Worm (Caenorhabditis elegans) whole organism, L1 larva: Measurements from ENCODE around the gene F46H6.5.

Experiments
- C04F5.9 ChIP-seq: sonication (generic microtip); optimal IDR thresholded peaks from 2 replicates; lab custom pipeline; 2016; ENCODE audit warnings: missing genetic modification characterization, missing compliant biosample characterization
- C34B4.2 ChIP-seq: sonication (generic microtip); optimal IDR thresholded peaks from 2 replicates; lab custom pipeline; 2017; ENCODE audit warnings: mild to moderate bottlenecking, missing genetic modification characterization, missing compliant biosample characterization
- F16B12.6 ChIP-seq: fragments of 150-350 bp; optimal IDR thresholded peaks from 2 replicates; lab custom pipeline; 2014; ENCODE audit warnings: missing biosample characterization, missing genetic modification characterization
- Y116A8C.19 ChIP-seq: sonication (generic microtip); optimal IDR thresholded peaks from 2 replicates; lab custom pipeline; 2016; ENCODE audit warnings: missing compliant biosample characterization, missing genetic modification characterization, borderline replicate concordance
- aha-1 ChIP-seq: fragments of 150-350 bp; optimal IDR thresholded peaks from 2 replicates; lab custom pipeline; 2014; ENCODE audit warnings: missing biosample characterization, missing genetic modification characterization
- aly-2 ChIP-seq: fragments of 150-350 bp; optimal IDR thresholded peaks from 2 replicates; lab custom pipeline; 2014; ENCODE audit warnings: missing biosample characterization, missing genetic modification characterization
- ama-1 ChIP-seq: fragments of 150-350 bp; optimal IDR thresholded peaks from 2 replicates; lab custom pipeline; 2014
- blmp-1 ChIP-seq: fragments of 150-350 bp; optimal IDR thresholded peaks from 2 replicates; lab custom pipeline; 2014; ENCODE audit warnings: missing biosample characterization, missing genetic modification characterization
- ceh-8 ChIP-seq: fragments of 200-800 bp; sonication (Bioruptor generic); optimal IDR thresholded peaks from 2 replicates; lab custom pipeline; 2018; ENCODE audit warnings: mild to moderate bottlenecking, missing genetic modification characterization, moderate library complexity, missing compliant biosample characterization
- ceh-90 ChIP-seq: sonication (generic microtip); optimal IDR thresholded peaks from 2 replicates; lab custom pipeline; 2016; ENCODE audit warnings: missing genetic modification characterization, missing compliant biosample characterization
- ces-1 ChIP-seq: fragments of 150-350 bp; optimal IDR thresholded peaks from 2 replicates; lab custom pipeline; 2014; ENCODE audit warnings: missing biosample characterization, missing genetic modification reagents, missing genetic modification characterization
- dsc-1 ChIP-seq: sonication (generic microtip); optimal IDR thresholded peaks from 2 replicates; lab custom pipeline; 2016; ENCODE audit warnings: mild to moderate bottlenecking, missing genetic modification characterization, missing compliant biosample characterization
- elt-2 ChIP-seq: sonication (generic microtip); optimal IDR thresholded peaks from 2 replicates; lab custom pipeline; 2016; ENCODE audit warnings: missing genetic modification characterization, mild to moderate bottlenecking, inconsistent platforms, missing compliant biosample characterization, missing genetic modification reagents
- fkh-10 ChIP-seq: sonication (generic microtip); optimal IDR thresholded peaks from 2 replicates; lab custom pipeline; 2017; ENCODE audit warnings: missing biosample characterization, missing genetic modification reagents, missing genetic modification characterization
- fkh-8 ChIP-seq: sonication (generic microtip); optimal IDR thresholded peaks from 2 replicates; lab custom pipeline; 2016; ENCODE audit warnings: mild to moderate bottlenecking, missing genetic modification characterization, missing compliant biosample characterization
- fos-1 ChIP-seq: fragments of 150-350 bp; optimal IDR thresholded peaks from 2 replicates; lab custom pipeline; 2014; ENCODE audit warnings: missing biosample characterization, missing genetic modification characterization
- grh-1 ChIP-seq: fragments of 200-800 bp; sonication (Bioruptor generic); IDR thresholded peaks from 2 replicates; pipeline ENCODE4 v1.3.6; 2022; ENCODE audit warnings: missing genetic modification reagents, missing genetic modification characterization, missing compliant biosample characterization
- hlh-4 ChIP-seq: sonication (generic microtip); optimal IDR thresholded peaks from 2 replicates; lab custom pipeline; 2016; ENCODE audit warnings: mild to moderate bottlenecking, missing genetic modification characterization, missing compliant biosample characterization
- irx-1 ChIP-seq: sonication (generic microtip); optimal IDR thresholded peaks from 2 replicates; lab custom pipeline; 2016; ENCODE audit warnings: missing genetic modification characterization, missing compliant biosample characterization
- jun-1 ChIP-seq: fragments of 150-350 bp; optimal IDR thresholded peaks from 2 replicates; lab custom pipeline; 2014; ENCODE audit warnings: missing biosample characterization, missing genetic modification reagents, missing genetic modification characterization
- lin-13 ChIP-seq: fragments of 150-350 bp; optimal IDR thresholded peaks from 2 replicates; lab custom pipeline; 2014; ENCODE audit warnings: missing biosample characterization, missing genetic modification reagents, missing genetic modification characterization
- lin-14 ChIP-seq: fragments of 200-800 bp; sonication (Bioruptor generic); optimal IDR thresholded peaks from 2 replicates; lab custom pipeline; 2018; ENCODE audit warnings: mild to moderate bottlenecking, missing genetic modification characterization, moderate library complexity, missing compliant biosample characterization
- lin-15B ChIP-seq: fragments of 150-350 bp; sonication (generic microtip); optimal IDR thresholded peaks from 3 replicates; lab custom pipeline; 2014; ENCODE audit warnings: missing biosample characterization, missing genetic modification characterization
- lsy-2 ChIP-seq, 2 experiments: fragments of 150-350 bp; optimal IDR thresholded peaks; 2 replicates each; lab custom pipeline; 2014; ENCODE audit warnings: missing biosample characterization in 2 of 2, missing genetic modification characterization in 2 of 2
- mef-2 ChIP-seq: fragments of 150-350 bp; optimal IDR thresholded peaks from 2 replicates; lab custom pipeline; 2014; ENCODE audit warnings: missing biosample characterization, missing genetic modification characterization
- nhr-20 ChIP-seq: sonication (generic microtip); optimal IDR thresholded peaks from 2 replicates; lab custom pipeline; 2016; ENCODE audit warnings: mild to moderate bottlenecking, missing genetic modification characterization, missing compliant biosample characterization
- nhr-28 ChIP-seq: fragments of 150-350 bp; optimal IDR thresholded peaks from 2 replicates; lab custom pipeline; 2014; ENCODE audit warnings: missing biosample characterization, missing genetic modification characterization
- nhr-47 ChIP-seq: sonication (generic microtip); optimal IDR thresholded peaks from 2 replicates; lab custom pipeline; 2016; ENCODE audit warnings: mild to moderate bottlenecking, missing genetic modification characterization, moderate library complexity, missing compliant biosample characterization
- nhr-71 ChIP-seq: sonication (generic microtip); optimal IDR thresholded peaks from 2 replicates; lab custom pipeline; 2016; ENCODE audit warnings: mild to moderate bottlenecking, missing genetic modification characterization, moderate library complexity, missing compliant biosample characterization
- nhr-76 ChIP-seq: sonication (generic microtip); optimal IDR thresholded peaks from 2 replicates; lab custom pipeline; 2017; ENCODE audit warnings: missing biosample characterization, missing genetic modification characterization
- nhr-77 ChIP-seq: fragments of 150-350 bp; optimal IDR thresholded peaks from 2 replicates; lab custom pipeline; 2014; ENCODE audit warnings: missing biosample characterization, missing genetic modification characterization
- nhr-85 ChIP-seq: sonication (generic microtip); peaks from one replicate; lab custom pipeline; 2016; ENCODE audit warnings: missing genetic modification characterization, inconsistent platforms, missing compliant biosample characterization
- nhr-90 ChIP-seq: sonication (generic microtip); optimal IDR thresholded peaks from 2 replicates; lab custom pipeline; 2016; ENCODE audit warnings: mild to moderate bottlenecking, missing genetic modification characterization, missing compliant biosample characterization; ENCODE audit not compliant: poor library complexity
- pqm-1 ChIP-seq: sonication (generic microtip); optimal IDR thresholded peaks from 3 replicates; lab custom pipeline; 2017; ENCODE audit warnings: missing biosample characterization, missing genetic modification characterization
- rnt-1 ChIP-seq: sonication (generic microtip); optimal IDR thresholded peaks from 2 replicates; lab custom pipeline; 2016; ENCODE audit warnings: mild to moderate bottlenecking, missing genetic modification characterization, moderate library complexity, missing compliant biosample characterization
- snu-23 ChIP-seq: sonication (generic microtip); optimal IDR thresholded peaks from 2 replicates; lab custom pipeline; 2016; ENCODE audit warnings: missing genetic modification characterization, missing compliant biosample characterization
- sox-4 ChIP-seq: sonication (generic microtip); optimal IDR thresholded peaks from 2 replicates; lab custom pipeline; 2016; ENCODE audit warnings: missing genetic modification characterization, missing compliant biosample characterization
- sup-37 ChIP-seq: fragments of 200-800 bp; sonication (Bioruptor generic); optimal IDR thresholded peaks from 2 replicates; lab custom pipeline; 2018; ENCODE audit warnings: mild to moderate bottlenecking, missing genetic modification characterization, missing compliant biosample characterization
- unc-130 ChIP-seq: fragments of 150-350 bp; optimal IDR thresholded peaks from 2 replicates; lab custom pipeline; 2017; ENCODE audit warnings: missing biosample characterization, missing genetic modification characterization, inconsistent platforms
- unc-30 ChIP-seq: sonication (generic microtip); optimal IDR thresholded peaks from 2 replicates; lab custom pipeline; 2017; ENCODE audit warnings: missing biosample characterization, missing genetic modification characterization
- unc-62 ChIP-seq: fragments of 150-350 bp; optimal IDR thresholded peaks from 2 replicates; lab custom pipeline; 2014; ENCODE audit warnings: missing biosample characterization, missing genetic modification reagents, missing genetic modification characterization
- xbp-1 ChIP-seq: sonication (generic microtip); optimal IDR thresholded peaks from 2 replicates; lab custom pipeline; 2016; ENCODE audit warnings: missing genetic modification characterization, missing compliant biosample characterization
- zip-4 ChIP-seq: fragments of 200-800 bp; sonication (Bioruptor generic); optimal IDR thresholded peaks from 2 replicates; lab custom pipeline; 2018; ENCODE audit warnings: mild to moderate bottlenecking, missing genetic modification characterization, moderate library complexity, missing compliant biosample characterization

F46H6.5 gene

ce11 chrX:4528905-4529304 is 36.9 kb upstream of the F46H6.5 start (continued):
- no peak for TF ChIP-seq nhr-28 (tag; lab: Kevin White, UChicago)

- TF ChIP-seq nhr-47 (no peak), aly-2 (peak; percentile 84), C34B4.2 (tag; lab: Kevin White, UChicago) (no peak), fkh-10 (GFP tag; lab: Kevin White, UChicago) (no peak), elt-2 (tag; lab: Kevin White, UChicago) (peak; percentile 17), xbp-1 (tag; lab: Kevin White, UChicago) (peak; percentile 4), fkh-8 (no peak), ama-1 (lab: Kevin White, UChicago) (peak; percentile 51), fos-1 (tag; lab: Kevin White, UChicago) (peak; percentile 3), mef-2 (tag; lab: Kevin White, UChicago) (no peak), grh-1 (GFP tag; lab: Robert Waterston, UW) (no peak), irx-1 (tag; lab: Kevin White, UChicago) (no peak), jun-1 (tag; lab: Kevin White, UChicago) (no peak), nhr-71 (tag; lab: Kevin White, UChicago) (peak; percentile 40)
Observed at ce11 chrX:4526412-4526811, 34.4 kb upstream of the F46H6.5 start.

ce11 chrX:4524844-4525243 is 32.8 kb upstream of the F46H6.5 start:
- peak in 1 of 2 experiments; percentile 40 for TF ChIP-seq lsy-2 (tag; optimal IDR thresholded peaks at IDR 0.05; lab: Kevin White, UChicago)
- TF ChIP-seq lin-15B (tag; lab: Kevin White, UChicago), result no peak
- peak; percentile 46 for TF ChIP-seq lin-14 (GFP tag; lab: Kevin White, UChicago)
- TF ChIP-seq lin-13 (GFP tag; lab: Kevin White, UChicago), result no peak
- TF ChIP-seq nhr-20 (tag; lab: Kevin White, UChicago), result peak; percentile 22
- TF ChIP-seq unc-130, result no peak
- no peak for TF ChIP-seq unc-62 (GFP tag; lab: Kevin White, UChicago)
- peak; percentile 94 for TF ChIP-seq xbp-1 (tag; lab: Kevin White, UChicago)
- no peak for TF ChIP-seq unc-30
- peak; percentile 22 for TF ChIP-seq snu-23 (GFP tag; lab: Kevin White, UChicago)
- no peak for TF ChIP-seq sox-4 (tag; lab: Kevin White, UChicago)
- TF ChIP-seq nhr-90 (tag; lab: Kevin White, UChicago), result peak; percentile 18
- TF ChIP-seq rnt-1 (tag; lab: Kevin White, UChicago), result peak; percentile 6
- TF ChIP-seq aha-1 (tag; lab: Kevin White, UChicago), result no peak
- no peak for TF ChIP-seq F16B12.6 (tag; lab: Kevin White, UChicago)
- TF ChIP-seq nhr-85 (tag; lab: Kevin White, UChicago), result peak; percentile 90
- TF ChIP-seq irx-1 (tag; lab: Kevin White, UChicago), result no peak
- TF ChIP-seq jun-1 (tag; lab: Kevin White, UChicago), result no peak
- no peak for TF ChIP-seq ces-1 (GFP tag; lab: Kevin White, UChicago)
- TF ChIP-seq ceh-90 (tag; lab: Kevin White, UChicago), result no peak
- no peak for TF ChIP-seq ceh-8 (GFP tag; lab: Kevin White, UChicago)
- peak; percentile 45 for TF ChIP-seq blmp-1 (tag; lab: Kevin White, UChicago)
- TF ChIP-seq zip-4 (GFP tag; lab: Kevin White, UChicago), result no peak
- TF ChIP-seq sup-37, result no peak
- no peak for TF ChIP-seq nhr-28 (tag; lab: Kevin White, UChicago)
- TF ChIP-seq pqm-1 (tag; lab: Kevin White, UChicago), result no peak
- peak; percentile 32 for TF ChIP-seq nhr-71 (tag; lab: Kevin White, UChicago)
- TF ChIP-seq grh-1 (GFP tag; lab: Robert Waterston, UW), result no peak
- TF ChIP-seq hlh-4 (tag; lab: Kevin White, UChicago), result no peak
- no peak for TF ChIP-seq nhr-76
- no peak for TF ChIP-seq dsc-1 (tag; lab: Kevin White, UChicago)
- TF ChIP-seq C04F5.9 (tag; lab: Kevin White, UChicago), result no peak
- TF ChIP-seq Y116A8C.19 (tag; lab: Kevin White, UChicago), result no peak
- TF ChIP-seq C34B4.2 (tag; lab: Kevin White, UChicago), result no peak
- TF ChIP-seq nhr-77 (tag; lab: Kevin White, UChicago), result no peak
- TF ChIP-seq, all 84 proteins: peak for 10
